ENCODE assay signal across 8 worm cellular contexts in the genomic region with DNA sequence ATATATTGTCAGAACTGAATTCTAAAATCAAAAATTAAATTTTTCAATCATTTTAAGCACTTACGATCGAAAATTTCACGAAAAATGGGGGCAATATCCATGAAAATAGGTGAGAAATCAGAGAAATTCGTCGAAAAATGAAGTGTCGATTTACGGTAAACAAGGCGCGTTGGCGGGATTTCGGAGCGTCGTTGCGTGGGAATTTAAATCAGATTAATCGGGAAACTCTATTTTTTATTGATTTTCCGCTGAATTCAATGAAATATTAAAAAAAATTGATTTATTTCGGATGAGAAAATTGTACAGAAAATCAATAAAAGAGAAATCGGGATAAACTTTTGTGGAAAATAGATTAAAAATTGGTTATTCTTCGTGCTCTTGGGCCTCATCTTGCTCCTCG.
TF ChIP-seq lines count a peak whose summit lies in the region.

TSS of gene Y39B6A.13 (minus strand) at position 166 of the 400 bp plus-strand sequence.

TF ChIP-seq in whole organism, L1 larva, 84 proteins besides CTCF, POLR2A, EP300 and RAD21 (continues in another document):
- TF ChIP-seq fkh-8 (tag; optimal IDR thresholded peaks at IDR 0.05; lab: Kevin White, UChicago) (peak; percentile 27), nhr-47 (tag; optimal IDR thresholded peaks at IDR 0.05; lab: Kevin White, UChicago) (peak; percentile 64), dpl-1 (GFP tag; optimal IDR thresholded peaks at IDR 0.05; lab: Kevin White, UChicago) (peak; percentile 78 to 89 (median 88)), xbp-1 (tag; optimal IDR thresholded peaks at IDR 0.05; lab: Kevin White, UChicago) (peak; percentile 42), snu-23 (GFP tag; optimal IDR thresholded peaks at IDR 0.05; lab: Kevin White, UChicago) (peak; percentile 64), tbx-2 (tag; optimal IDR thresholded peaks at IDR 0.05; lab: Kevin White, UChicago) (peak; percentile 40), C16A3.4 (tag; optimal IDR thresholded peaks at IDR 0.05; lab: Kevin White, UChicago) (peak; percentile 41), unc-98 (GFP tag; IDR thresholded peaks at IDR 0.05; lab: Robert Waterston, UW) (no peak), lin-35 (GFP tag; optimal IDR thresholded peaks at IDR 0.05; lab: Kevin White, UChicago) (peak; percentile 77 to 88), isw-1 (GFP tag; IDR thresholded peaks at IDR 0.05; lab: Robert Waterston, UW) (peak; percentile 20; the same call in 1 of the 2 replicates)

TF ChIP-seq in whole organism, L2 larva, 48 proteins besides CTCF, POLR2A, EP300 and RAD21 (continues in another document):
- no peak for TF ChIP-seq nhr-11 (tag; optimal IDR thresholded peaks at IDR 0.05; lab: Kevin White, UChicago)
- TF ChIP-seq nhr-10 (tag; optimal IDR thresholded peaks at IDR 0.05; lab: Kevin White, UChicago), result no peak
- peak; percentile 61 for TF ChIP-seq unc-55 (GFP tag; optimal IDR thresholded peaks at IDR 0.05; lab: Kevin White, UChicago)
- TF ChIP-seq egl-27 (tag; optimal IDR thresholded peaks at IDR 0.05; lab: Kevin White, UChicago), result no peak
- TF ChIP-seq lin-13 (GFP tag; optimal IDR thresholded peaks at IDR 0.05; lab: Kevin White, UChicago), result peak; percentile 24
- TF ChIP-seq lin-39 (tag; optimal IDR thresholded peaks at IDR 0.05; lab: Kevin White, UChicago), result no peak
- no peak for TF ChIP-seq lin-11 (tag; optimal IDR thresholded peaks at IDR 0.05; lab: Kevin White, UChicago)
- peak; percentile 8 to 55 for TF ChIP-seq lsy-2 (tag; optimal IDR thresholded peaks at IDR 0.05; lab: Kevin White, UChicago)
- TF ChIP-seq R02D3.7 (tag; optimal IDR thresholded peaks at IDR 0.05; lab: Kevin White, UChicago), result peak; percentile 93
- no peak for TF ChIP-seq nhr-237 (tag; optimal IDR thresholded peaks at IDR 0.05; lab: Kevin White, UChicago)
- TF ChIP-seq nhr-25 (tag; optimal IDR thresholded peaks at IDR 0.05; lab: Kevin White, UChicago), result no peak

TF ChIP-seq in whole organism, L3 larva, 47 proteins besides CTCF, POLR2A, EP300 and RAD21:
- TF ChIP-seq lin-15B (tag; optimal IDR thresholded peaks at IDR 0.05; lab: Kevin White, UChicago), result peak; percentile 29
- TF ChIP-seq egl-27 (tag; optimal IDR thresholded peaks at IDR 0.05; lab: Kevin White, UChicago), result no peak
- TF ChIP-seq nfya-1 (tag; optimal IDR thresholded peaks at IDR 0.05; lab: Kevin White, UChicago; ENCODE audit: insufficient read depth), result peak; percentile 23
- TF ChIP-seq R02D3.7 (tag; optimal IDR thresholded peaks at IDR 0.05; lab: Kevin White, UChicago), result peak; percentile 95
- TF ChIP-seq egl-5 (tag; optimal IDR thresholded peaks at IDR 0.05; lab: Kevin White, UChicago), result peak; percentile 28
- no peak for TF ChIP-seq zag-1 (tag; optimal IDR thresholded peaks at IDR 0.05; lab: Kevin White, UChicago)
- TF ChIP-seq hmg-11 (tag; optimal IDR thresholded peaks at IDR 0.05; lab: Kevin White, UChicago), result peak; percentile 57
- peak; percentile 42 for TF ChIP-seq pha-4 (tag; optimal IDR thresholded peaks at IDR 0.05; lab: Kevin White, UChicago)
- TF ChIP-seq nhr-67 (tag; optimal IDR thresholded peaks at IDR 0.05; lab: Kevin White, UChicago), result no peak
- TF ChIP-seq ceh-28 (tag; optimal IDR thresholded peaks at IDR 0.05; lab: Kevin White, UChicago), result peak; percentile 74

TF ChIP-seq in whole organism, L4 larva, 104 proteins besides CTCF, POLR2A, EP300 and RAD21 (continues in another document):
- TF ChIP-seq lir-3 (tag; optimal IDR thresholded peaks at IDR 0.05; lab: Kevin White, UChicago), result no peak
- TF ChIP-seq mes-2 (tag; optimal IDR thresholded peaks at IDR 0.05; lab: Kevin White, UChicago; ENCODE audit: poor library complexity, severe bottlenecking), result peak; percentile 62
- TF ChIP-seq egl-43 (GFP tag; IDR thresholded peaks at IDR 0.05; lab: Robert Waterston, UW), result no peak
- TF ChIP-seq R02D3.7 (tag; optimal IDR thresholded peaks at IDR 0.05; lab: Kevin White, UChicago), result peak; percentile 78
- no peak for TF ChIP-seq nhr-41 (GFP tag; IDR thresholded peaks at IDR 0.05; lab: Robert Waterston, UW)
- TF ChIP-seq T26A8.4 (GFP tag; IDR thresholded peaks at IDR 0.05; lab: Robert Waterston, UW), result no peak
- peak; percentile 43 for TF ChIP-seq mep-1 (tag; optimal IDR thresholded peaks at IDR 0.05; lab: Kevin White, UChicago)
- TF ChIP-seq zip-2 (tag; optimal IDR thresholded peaks at IDR 0.05; lab: Kevin White, UChicago), result no peak
- TF ChIP-seq ctbp-1 (GFP tag; IDR thresholded peaks at IDR 0.05; lab: Robert Waterston, UW), result no peak
- TF ChIP-seq ceh-62 (tag; optimal IDR thresholded peaks at IDR 0.05; lab: Kevin White, UChicago), result no peak
- TF ChIP-seq arid-1 (GFP tag; conservative IDR thresholded peaks at IDR 0.05; lab: Robert Waterston, UW), result no peak
- no peak for TF ChIP-seq F37D6.2 (tag; optimal IDR thresholded peaks at IDR 0.05; lab: Kevin White, UChicago)

TF ChIP-seq in whole organism, late embryonic, 69 proteins besides CTCF, POLR2A, EP300 and RAD21:
- TF ChIP-seq unc-42 (tag; optimal IDR thresholded peaks at IDR 0.05; lab: Kevin White, UChicago) (peak; percentile 35), ceh-34 (tag; optimal IDR thresholded peaks at IDR 0.05; lab: Kevin White, UChicago) (no peak), ceh-48 (tag; optimal IDR thresholded peaks at IDR 0.05; lab: Kevin White, UChicago) (peak; percentile 21)

TF ChIP-seq in whole organism, midembryonic, 9 proteins besides CTCF, POLR2A, EP300 and RAD21:
- TF ChIP-seq ztf-23 (GFP tag; IDR thresholded peaks at IDR 0.05; lab: Robert Waterston, UW) (no peak), T22C8.4 (GFP tag; IDR thresholded peaks at IDR 0.05; lab: Robert Waterston, UW) (peak; percentile 43; the same call in 1 of the 2 replicates)

TF ChIP-seq in whole organism, mixed stage, embryonic, 35 proteins besides CTCF, POLR2A, EP300 and RAD21:
- TF ChIP-seq hlh-1 (tag; optimal IDR thresholded peaks at IDR 0.05; lab: Kevin White, UChicago) (no peak), M03D4.4 (tag; optimal IDR thresholded peaks at IDR 0.05; lab: Kevin White, UChicago) (no peak), snpc-4 (tag; optimal IDR thresholded peaks at IDR 0.05; lab: Kevin White, UChicago) (no peak), lin-13 (tag; optimal IDR thresholded peaks at IDR 0.05; lab: Kevin White, UChicago) (peak; percentile 3), ces-1 (GFP tag; optimal IDR thresholded peaks at IDR 0.05; lab: Kevin White, UChicago) (peak; percentile 86), pha-4 (tag; optimal IDR thresholded peaks at IDR 0.05; lab: Kevin White, UChicago) (peak; percentile 12), lsy-2 (tag; optimal IDR thresholded peaks at IDR 0.05; lab: Kevin White, UChicago) (peak; percentile 17)

TF ChIP-seq in whole organism, young adult, 124 proteins besides CTCF, POLR2A, EP300 and RAD21:
- TF ChIP-seq lin-35 (GFP tag; optimal IDR thresholded peaks at IDR 0.05; lab: Kevin White, UChicago), result peak in 1 of 3 experiments; percentile 56
- peak; percentile 63 for TF ChIP-seq lin-54 (GFP tag; optimal IDR thresholded peaks at IDR 0.05; lab: Kevin White, UChicago)
- peak; percentile 18 for TF ChIP-seq lsl-1 (GFP tag; optimal IDR thresholded peaks at IDR 0.05; lab: Kevin White, UChicago)
- peak; percentile 30; the same call in 1 of the 2 replicates for TF ChIP-seq madf-6 (GFP tag; IDR thresholded peaks at IDR 0.05; lab: Robert Waterston, UW)
- TF ChIP-seq pbrm-1 (GFP tag; IDR thresholded peaks at IDR 0.05; lab: Robert Waterston, UW), result no peak
- peak; percentile 15 for TF ChIP-seq efl-1 (GFP tag; optimal IDR thresholded peaks at IDR 0.05; lab: Kevin White, UChicago)
- peak; percentile 98 for TF ChIP-seq attf-3 (GFP tag; conservative IDR thresholded peaks at IDR 0.05; lab: Robert Waterston, UW)
- TF ChIP-seq madf-8 (GFP tag; conservative IDR thresholded peaks at IDR 0.05; lab: Robert Waterston, UW), result no peak
- peak; percentile 21 for TF ChIP-seq dpl-1 (GFP tag; optimal IDR thresholded peaks at IDR 0.05; lab: Kevin White, UChicago)
- peak; percentile 19; the same call in 1 of the 2 replicates for TF ChIP-seq D2030.7 (GFP tag; IDR thresholded peaks at IDR 0.05; lab: Robert Waterston, UW)
